Worm (Caenorhabditis elegans): ENCODE results near the gene ncx-1.

- TF ChIP-seq dao-5 (tag; optimal IDR thresholded peaks at IDR 0.05) (no peak), W03F9.2 (tag; optimal IDR thresholded peaks at IDR 0.05) (no peak), him-1 (tag; optimal IDR thresholded peaks at IDR 0.05) (no peak)
Observed at ce11 chrV:20094908-20095307, 25.6 kb downstream of the ncx-1 start, which contains the start of gene nlp-69.

All from whole organism, L4/young adult.